Fruit fly (Drosophila melanogaster) whole organism, embryonic: ENCODE results near the gene mwh.

Source experiments
- Ada2b ChIP-seq: fragments of 200-800 bp; sonication (Bioruptor generic); IDR thresholded peaks from 2 replicates; pipeline ENCODE4 v1.3.6; 2022; ENCODE audit warnings: missing biosample characterization, missing genetic modification characterization
- B-H2 ChIP-seq: fragments of 200-800 bp; sonication (Bioruptor generic); optimal IDR thresholded peaks from 2 replicates; lab custom pipeline; 2018; ENCODE audit warnings: missing biosample characterization, mild to moderate bottlenecking, missing genetic modification characterization
- BtbVII ChIP-seq: fragments of 200-800 bp; sonication (Bioruptor generic); optimal IDR thresholded peaks from 3 replicates; lab custom pipeline; 2017; ENCODE audit warnings: missing biosample characterization, mild to moderate bottlenecking, missing genetic modification characterization
- CG10959 ChIP-seq: fragments of 200-800 bp; sonication (Bioruptor generic); IDR thresholded peaks from 2 replicates; pipeline ENCODE4 v1.3.6; 2022; ENCODE audit warnings: missing biosample characterization, missing genetic modification characterization
- CG12071 ChIP-seq: fragments of 200-800 bp; sonication (Bioruptor generic); optimal IDR thresholded peaks from 3 replicates; lab custom pipeline; 2018; ENCODE audit warnings: missing biosample characterization, mild to moderate bottlenecking, missing genetic modification characterization
- CG12104 ChIP-seq: fragments of 200-800 bp; sonication (Bioruptor generic); optimal IDR thresholded peaks from 3 replicates; lab custom pipeline; 2016; ENCODE audit warnings: missing biosample characterization, missing genetic modification characterization
- CG12744 ChIP-seq: fragments of 200-800 bp; sonication (Bioruptor generic); optimal IDR thresholded peaks from 2 replicates; lab custom pipeline; 2016; ENCODE audit warnings: missing biosample characterization, missing genetic modification characterization
- CG12942 ChIP-seq: fragments of 200-800 bp; sonication (Bioruptor generic); optimal IDR thresholded peaks from 3 replicates; lab custom pipeline; 2016; ENCODE audit warnings: missing biosample characterization, missing genetic modification characterization
- CG14667 ChIP-seq: fragments of 200-800 bp; sonication (Bioruptor generic); IDR thresholded peaks from 2 replicates; pipeline ENCODE4 v1.3.6; 2022; ENCODE audit warnings: missing biosample characterization, missing genetic modification characterization
- CG14710 ChIP-seq: fragments of 200-800 bp; sonication (Bioruptor generic); optimal IDR thresholded peaks from 3 replicates; lab custom pipeline; 2019; ENCODE audit warnings: missing biosample characterization, mild to moderate bottlenecking, missing genetic modification characterization, moderate library complexity
- CG17328 ChIP-seq: fragments of 200-800 bp; sonication (Bioruptor generic); IDR thresholded peaks from 2 replicates; pipeline ENCODE4 v1.3.6; 2022; ENCODE audit warnings: missing biosample characterization, missing genetic modification characterization
- CG18011 ChIP-seq: fragments of 200-800 bp; sonication (Bioruptor generic); optimal IDR thresholded peaks from 2 replicates; lab custom pipeline; 2017; ENCODE audit warnings: missing biosample characterization, missing genetic modification characterization, mild to moderate bottlenecking, moderate library complexity, missing genotype
- CG2202 ChIP-seq: fragments of 200-800 bp; sonication (Bioruptor generic); optimal IDR thresholded peaks from 2 replicates; lab custom pipeline; 2018; ENCODE audit warnings: missing biosample characterization, mild to moderate bottlenecking, missing genetic modification characterization
- CG2875 ChIP-seq: fragments of 200-800 bp; sonication (Bioruptor generic); optimal IDR thresholded peaks from 2 replicates; lab custom pipeline; 2017; ENCODE audit warnings: missing biosample characterization, mild to moderate bottlenecking, missing genetic modification characterization, missing genetic modification reagents
- CG33557 ChIP-seq: fragments of 200-800 bp; sonication (Bioruptor generic); optimal IDR thresholded peaks from 2 replicates; lab custom pipeline; 2019; ENCODE audit warnings: missing biosample characterization, mild to moderate bottlenecking, missing genetic modification characterization, moderate library complexity
- CG42726 ChIP-seq: fragments of 200-800 bp; sonication (Bioruptor generic); IDR thresholded peaks from 2 replicates; pipeline ENCODE4 v1.3.6; 2022; ENCODE audit warnings: missing biosample characterization, missing genetic modification characterization; ENCODE audit not compliant: partially characterized antibody
- CG4328 ChIP-seq: fragments of 200-800 bp; sonication (Bioruptor generic); optimal IDR thresholded peaks from 3 replicates; lab custom pipeline; 2017; ENCODE audit warnings: missing biosample characterization, missing genetic modification reagents, missing genetic modification characterization
- CG6765 ChIP-seq: fragments of 200-800 bp; sonication (Bioruptor generic); optimal IDR thresholded peaks from 3 replicates; lab custom pipeline; 2017; ENCODE audit warnings: missing biosample characterization, mild to moderate bottlenecking, missing genetic modification characterization
- CG7372 ChIP-seq: fragments of 200-800 bp; sonication (Bioruptor generic); IDR thresholded peaks from 2 replicates; pipeline ENCODE4 v1.3.6; 2022; ENCODE audit warnings: missing biosample characterization, missing genetic modification characterization
- CG7745 ChIP-seq: fragments of 200-800 bp; sonication (Bioruptor generic); optimal IDR thresholded peaks from 2 replicates; lab custom pipeline; 2018; ENCODE audit warnings: missing biosample characterization, mild to moderate bottlenecking, missing genetic modification characterization, moderate library complexity
- CG8290 ChIP-seq, 3 experiments: fragments of 200-800 bp; sonication (Bioruptor generic); optimal IDR thresholded peaks; 2 replicates each; lab custom pipeline; 2016 to 2019; ENCODE audit warnings: missing biosample characterization in 3 of 3, missing genetic modification characterization in 3 of 3, mild to moderate bottlenecking in 2 of 3, moderate library complexity in 1 of 3
- CG8478 ChIP-seq: fragments of >200 bp; optimal IDR thresholded peaks from 2 replicates; lab custom pipeline; 2018
- CkIIα-i1 ChIP-seq: fragments of 200-800 bp; sonication (Bioruptor generic); IDR thresholded peaks from 2 replicates; pipeline ENCODE4 v1.3.6; 2022; ENCODE audit warnings: missing biosample characterization, missing genetic modification characterization
- CrebB ChIP-seq: fragments of 200-800 bp; sonication (Bioruptor generic); optimal IDR thresholded peaks from 3 replicates; lab custom pipeline; 2018; ENCODE audit warnings: missing biosample characterization, mild to moderate bottlenecking, missing genetic modification characterization
- Drgx ChIP-seq: fragments of 200-800 bp; sonication (Bioruptor generic); IDR thresholded peaks from 2 replicates; pipeline ENCODE4 v1.3.6; 2022; ENCODE audit warnings: missing biosample characterization, missing genetic modification characterization
- Gsc ChIP-seq: fragments of 200-800 bp; sonication (Bioruptor generic); IDR thresholded peaks from 2 replicates; pipeline ENCODE4 v1.3.6; 2022; ENCODE audit warnings: missing biosample characterization, missing genetic modification characterization
- Hr78 ChIP-seq, 2 experiments: fragments of 200-800 bp in 1 of 2; fragments of >200 bp in 1 of 2; sonication (Bioruptor generic) in 1 of 2; optimal IDR thresholded peaks; 2 replicates each; lab custom pipeline; 2017 to 2019; ENCODE audit warnings: missing biosample characterization in 2 of 2, missing genetic modification characterization in 2 of 2, mild to moderate bottlenecking in 1 of 2, moderate library complexity in 1 of 2
- Hsf ChIP-seq: fragments of 200-800 bp; sonication (Bioruptor generic); optimal IDR thresholded peaks from 3 replicates; lab custom pipeline; 2016; ENCODE audit warnings: missing biosample characterization, missing genetic modification characterization
- Max ChIP-seq: fragments of 200-800 bp; sonication (Bioruptor generic); optimal IDR thresholded peaks from 2 replicates; lab custom pipeline; 2016; ENCODE audit warnings: missing biosample characterization, mild to moderate bottlenecking, missing genetic modification characterization
- NC2β ChIP-seq: fragments of 200-800 bp; sonication (Bioruptor generic); optimal IDR thresholded peaks from 2 replicates; lab custom pipeline; 2016; ENCODE audit warnings: missing biosample characterization, missing genetic modification characterization
- Optix ChIP-seq: fragments of 200-800 bp; sonication (Bioruptor generic); IDR thresholded peaks from 3 replicates; pipeline ENCODE4 v1.3.6; 2022; ENCODE audit warnings: missing biosample characterization, missing genetic modification characterization
- Rfx ChIP-seq: fragments of 200-800 bp; sonication (Bioruptor generic); IDR thresholded peaks from 2 replicates; pipeline ENCODE4 v1.3.6; 2022; ENCODE audit warnings: missing biosample characterization, missing genetic modification characterization
- Sox100B ChIP-seq: fragments of 200-800 bp; sonication (Bioruptor generic); optimal IDR thresholded peaks from 3 replicates; lab custom pipeline; 2018; ENCODE audit warnings: missing biosample characterization, mild to moderate bottlenecking, missing genetic modification characterization
- Sry-β ChIP-seq: fragments of 200-800 bp; sonication (Bioruptor generic); optimal IDR thresholded peaks from 2 replicates; lab custom pipeline; 2018; ENCODE audit warnings: missing biosample characterization, mild to moderate bottlenecking, missing genetic modification characterization, moderate library complexity
- bbx ChIP-seq: fragments of 200-800 bp; sonication (Bioruptor generic); IDR thresholded peaks from 2 replicates; pipeline ENCODE4 v1.3.6; 2022; ENCODE audit warnings: missing biosample characterization, missing genetic modification characterization; ENCODE audit not compliant: partially characterized antibody
- bcd ChIP-seq: fragments of 200-800 bp; sonication (Bioruptor generic); optimal IDR thresholded peaks from 2 replicates; lab custom pipeline; 2017; ENCODE audit warnings: missing biosample characterization, mild to moderate bottlenecking, missing genetic modification characterization
- bsh ChIP-seq, 2 experiments: fragments of 200-800 bp; sonication (Bioruptor generic); optimal IDR thresholded peaks; 2 replicates each; lab custom pipeline; 2017 to 2018; ENCODE audit warnings: mild to moderate bottlenecking in 2 of 2, missing biosample characterization in 2 of 2, missing genetic modification characterization in 2 of 2, moderate library complexity in 1 of 2
- dm ChIP-seq: fragments of 200-800 bp; sonication (Bioruptor generic); optimal IDR thresholded peaks from 3 replicates; lab custom pipeline; 2016; ENCODE audit warnings: missing biosample characterization, missing genetic modification characterization
- dpn ChIP-seq, 2 experiments: fragments of 200-800 bp; sonication (Bioruptor generic); optimal IDR thresholded peaks; 3 replicates each; lab custom pipeline; 2016; ENCODE audit warnings: missing biosample characterization in 2 of 2, missing genetic modification characterization in 2 of 2
- fd64A ChIP-seq: fragments of 200-800 bp; sonication (Bioruptor generic); optimal IDR thresholded peaks from 3 replicates; lab custom pipeline; 2018; ENCODE audit warnings: missing biosample characterization, mild to moderate bottlenecking, missing genetic modification characterization
- gem ChIP-seq: fragments of 200-800 bp; sonication (Bioruptor generic); optimal IDR thresholded peaks from 2 replicates; lab custom pipeline; 2019; ENCODE audit warnings: missing biosample characterization, mild to moderate bottlenecking, missing genetic modification characterization, moderate library complexity
- gt ChIP-seq: fragments of 200-800 bp; sonication (Bioruptor generic); IDR thresholded peaks from 2 replicates; pipeline ENCODE4 v1.3.6; 2022; ENCODE audit warnings: missing biosample characterization, missing genetic modification characterization
- lmd ChIP-seq: fragments of 200-800 bp; sonication (Bioruptor generic); IDR thresholded peaks from 2 replicates; pipeline ENCODE4 v1.3.6; 2022; ENCODE audit warnings: missing biosample characterization, missing genetic modification characterization
- p53 ChIP-seq: fragments of 200-800 bp; sonication (Bioruptor generic); optimal IDR thresholded peaks from 2 replicates; lab custom pipeline; 2016; ENCODE audit warnings: missing biosample characterization, missing genetic modification characterization
- peb ChIP-seq: fragments of 200-800 bp; sonication (Bioruptor generic); IDR thresholded peaks from 2 replicates; pipeline ENCODE4 v1.3.6; 2022; ENCODE audit warnings: missing biosample characterization, missing genetic modification characterization
- ranshi ChIP-seq: fragments of 200-800 bp; sonication (Bioruptor generic); IDR thresholded peaks from 2 replicates; pipeline ENCODE4 v1.3.6; 2022; ENCODE audit warnings: missing biosample characterization, missing genetic modification characterization
- seq ChIP-seq: fragments of 200-800 bp; sonication (Bioruptor generic); IDR thresholded peaks from 2 replicates; pipeline ENCODE4 v1.3.6; 2022; ENCODE audit warnings: missing biosample characterization, missing genetic modification characterization
- trem ChIP-seq: fragments of 200-800 bp; optimal IDR thresholded peaks from 3 replicates; lab custom pipeline; 2019; ENCODE audit warnings: missing biosample characterization, mild to moderate bottlenecking, missing genetic modification characterization, moderate library complexity
- tx ChIP-seq: fragments of 200-800 bp; sonication (Bioruptor generic); optimal IDR thresholded peaks from 2 replicates; lab custom pipeline; 2016; ENCODE audit warnings: missing biosample characterization, missing genetic modification characterization
- unpg ChIP-seq: fragments of 200-800 bp; sonication (Bioruptor generic); optimal IDR thresholded peaks from 3 replicates; lab custom pipeline; 2018; ENCODE audit warnings: missing biosample characterization, mild to moderate bottlenecking, missing genetic modification characterization, moderate library complexity
- zfh1 ChIP-seq: fragments of 200-800 bp; sonication (Bioruptor generic); IDR thresholded peaks from 3 replicates; pipeline ENCODE4 v1.3.6; 2022; ENCODE audit warnings: missing biosample characterization, missing genetic modification characterization

The mwh gene

DNA sequence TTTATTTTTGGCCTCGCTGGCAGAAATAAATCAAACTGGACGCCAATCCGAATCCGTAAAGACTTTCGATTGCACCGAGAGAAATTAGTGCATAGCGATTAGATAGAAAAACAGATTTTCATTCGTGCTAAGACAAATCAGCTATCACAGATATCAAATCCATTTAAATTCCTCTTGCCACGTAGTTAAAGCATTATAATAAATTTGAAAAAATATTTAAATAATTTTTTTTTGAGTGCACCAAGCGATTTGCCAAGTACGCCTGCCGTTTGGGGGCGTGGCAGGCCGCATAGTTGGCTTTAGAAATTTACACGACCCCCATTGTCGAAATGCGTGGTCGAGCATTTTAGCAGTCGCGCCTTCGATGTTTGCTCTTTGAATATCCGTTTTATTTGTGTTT, 48.9 kb upstream of the mwh start (continued):
- peak; percentile 40; the same call in 2 of the 3 replicates for TF ChIP-seq zfh1 (GFP tag; lab: Robert Waterston, UW)
- peak; percentile 38; the same call in 1 of the 2 replicates for TF ChIP-seq CG7372 (GFP tag; lab: Robert Waterston, UW)
- TF ChIP-seq Optix = no peak
- TF ChIP-seq CG8290 (GFP tag; optimal IDR thresholded peaks at IDR 0.05; lab: Kevin White, UChicago) = no peak
- TF ChIP-seq CG8290 (tag; optimal IDR thresholded peaks at IDR 0.05; lab: Kevin White, UChicago) = peak in 1 of 2 experiments; percentile 54
- TF ChIP-seq CG17328 (GFP tag; lab: Robert Waterston, UW) = peak; percentile 56
- no peak for TF ChIP-seq p53 (GFP tag; lab: Kevin White, UChicago)
- TF ChIP-seq B-H2 (GFP tag; lab: Kevin White, UChicago) = no peak
- no peak for TF ChIP-seq tx (GFP tag; lab: Kevin White, UChicago)
- TF ChIP-seq CG18011 (GFP tag; lab: Kevin White, UChicago) = no peak
- TF ChIP-seq CkIIα-i1 (GFP tag; lab: Robert Waterston, UW) = no peak
- peak; percentile 84 for TF ChIP-seq Rfx (GFP tag; lab: Robert Waterston, UW)
- TF ChIP-seq dpn (GFP tag; optimal IDR thresholded peaks at IDR 0.05; lab: Kevin White, UChicago) = peak; percentile 28 to 31
- no peak for TF ChIP-seq CG42726 (GFP tag; lab: Robert Waterston, UW)
- TF ChIP-seq unpg (GFP tag; lab: Kevin White, UChicago) = peak; percentile 59
- TF ChIP-seq CG14710 (tag; lab: Kevin White, UChicago) = peak; percentile 6
- TF ChIP-seq NC2β (GFP tag; lab: Kevin White, UChicago) = no peak
- no peak for TF ChIP-seq CG2875 (GFP tag; lab: Kevin White, UChicago)
- peak; percentile 52; the same call in 1 of the 2 replicates for TF ChIP-seq ranshi
- TF ChIP-seq dm (GFP tag; lab: Kevin White, UChicago) = no peak
- no peak for TF ChIP-seq CG12942
- TF ChIP-seq CG6765 = no peak
- no peak for TF ChIP-seq trem (tag; lab: Kevin White, UChicago)
- no peak for TF ChIP-seq gt (GFP tag; lab: Robert Waterston, UW)
- no peak for TF ChIP-seq bbx (GFP tag; lab: Robert Waterston, UW)
- peak; percentile 10 for TF ChIP-seq Hsf (GFP tag; lab: Kevin White, UChicago)
- no peak for TF ChIP-seq Drgx (GFP tag; lab: Robert Waterston, UW)
- no peak for TF ChIP-seq CG4328
- TF ChIP-seq CG2202 (tag; lab: Kevin White, UChicago) = no peak
- no peak for TF ChIP-seq Sry-β (GFP tag; lab: Kevin White, UChicago)
- peak; percentile 20 for TF ChIP-seq BtbVII
- no peak for TF ChIP-seq Hr78 (GFP tag; optimal IDR thresholded peaks at IDR 0.05; lab: Kevin White, UChicago)
- TF ChIP-seq peb (GFP tag; lab: Robert Waterston, UW) = no peak
- TF ChIP-seq bcd (GFP tag; lab: Kevin White, UChicago) = peak; percentile 49
- no peak for TF ChIP-seq fd64A (GFP tag; lab: Kevin White, UChicago)
- no peak for TF ChIP-seq CG12104
- TF ChIP-seq lmd (GFP tag; lab: Robert Waterston, UW) = peak; percentile 56
- no peak for TF ChIP-seq CG7745 (tag; lab: Kevin White, UChicago)
- peak; percentile 23 for TF ChIP-seq Sox100B (GFP tag; lab: Kevin White, UChicago)
- TF ChIP-seq bsh (GFP tag; optimal IDR thresholded peaks at IDR 0.05; lab: Kevin White, UChicago) = no peak
- TF ChIP-seq CG12744 (GFP tag; lab: Kevin White, UChicago) = no peak
- TF ChIP-seq Ada2b (GFP tag; lab: Robert Waterston, UW) = peak; percentile 57
- TF ChIP-seq seq (GFP tag; lab: Robert Waterston, UW) = peak; percentile 59
- TF ChIP-seq CrebB = no peak
- no peak for TF ChIP-seq Gsc (GFP tag; lab: Robert Waterston, UW)
- no peak for TF ChIP-seq CG33557 (GFP tag; lab: Kevin White, UChicago)
- peak; percentile 71 for TF ChIP-seq gem
- TF ChIP-seq CG8478 (lab: Kevin White, UChicago) = no peak
- TF ChIP-seq Max = peak; percentile 26
- no peak; the same call in 1 of the 2 replicates for TF ChIP-seq CG10959 (GFP tag; lab: Robert Waterston, UW)
- TF ChIP-seq CG14667 = 0 out of 2 replicates have a peak, but pooled peaks have one; percentile 13
- no peak for TF ChIP-seq CG12071 (GFP tag; lab: Kevin White, UChicago)
